Worm (Caenorhabditis elegans) whole organism, dauer: ENCODE results near the gene mog-3.

ENCODE experiments used
- unc-62 ChIP-seq: sonication (generic microtip); optimal IDR thresholded peaks from 2 replicates; lab custom pipeline; 2017; ENCODE audit warnings: missing biosample characterization, missing genetic modification reagents, missing genetic modification characterization

mog-3 gene

DNA sequence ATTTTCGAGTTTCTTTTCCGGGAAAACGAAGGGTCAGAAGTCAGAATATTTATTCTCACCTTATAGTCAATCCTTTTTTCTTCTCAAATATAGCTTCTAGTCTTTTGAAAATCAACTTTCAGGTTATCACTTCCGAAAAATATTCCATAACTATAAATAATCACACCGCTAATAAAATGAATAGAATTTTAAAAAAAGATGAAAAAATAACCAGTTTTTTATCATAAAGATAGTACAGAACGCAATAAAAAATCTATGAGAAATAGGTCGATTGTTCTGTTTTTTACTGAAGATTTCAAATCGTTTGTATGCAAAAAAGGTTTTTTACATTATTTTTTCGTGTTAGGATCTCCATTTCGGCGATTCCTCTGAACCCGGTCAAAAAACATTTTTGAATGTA, 18.2 kb upstream of the mog-3 start:
- no peak for TF ChIP-seq unc-62 (GFP tag; lab: Kevin White, UChicago)

DNA sequence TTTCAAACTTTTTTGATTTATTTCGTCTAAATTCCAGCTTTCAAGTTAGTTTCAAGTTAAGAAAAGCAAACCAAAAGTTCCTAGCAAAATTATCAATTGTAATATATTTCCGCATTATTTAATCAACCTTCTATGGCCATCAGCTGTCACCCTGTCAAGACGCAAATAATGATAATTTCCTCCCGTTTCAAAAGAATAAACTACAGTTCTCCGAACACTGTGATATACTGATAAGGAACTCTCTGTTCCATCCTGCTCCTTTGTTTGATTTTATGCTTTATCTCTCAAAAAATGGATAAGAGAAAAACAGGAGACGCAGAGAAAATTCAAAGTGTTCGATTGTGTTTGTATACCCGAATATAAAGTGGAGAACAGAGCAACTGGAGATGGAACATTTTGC, 17.1 kb upstream of the mog-3 start:
- no peak for TF ChIP-seq unc-62 (GFP tag; lab: Kevin White, UChicago)

DNA sequence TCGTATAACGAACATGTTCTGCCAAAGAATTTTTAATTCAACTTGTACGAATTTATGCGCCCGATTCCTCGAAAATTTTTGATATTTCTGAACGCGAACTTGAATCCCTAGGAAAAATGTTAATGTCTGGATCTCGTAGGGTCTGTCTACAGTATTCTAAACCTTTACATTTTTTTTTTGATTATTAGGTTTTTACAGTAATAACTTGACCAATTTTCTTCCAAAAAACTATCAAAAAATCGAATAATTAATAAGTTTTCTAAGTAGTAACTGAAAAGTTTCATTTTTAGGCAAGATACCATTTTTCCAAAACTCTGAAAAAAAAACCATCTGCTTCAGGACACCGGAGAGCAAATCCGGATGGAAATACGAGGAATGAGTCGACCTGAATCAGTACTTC, 14.1 kb upstream of the mog-3 start:
- TF ChIP-seq unc-62 (GFP tag; lab: Kevin White, UChicago), result no peak

DNA sequence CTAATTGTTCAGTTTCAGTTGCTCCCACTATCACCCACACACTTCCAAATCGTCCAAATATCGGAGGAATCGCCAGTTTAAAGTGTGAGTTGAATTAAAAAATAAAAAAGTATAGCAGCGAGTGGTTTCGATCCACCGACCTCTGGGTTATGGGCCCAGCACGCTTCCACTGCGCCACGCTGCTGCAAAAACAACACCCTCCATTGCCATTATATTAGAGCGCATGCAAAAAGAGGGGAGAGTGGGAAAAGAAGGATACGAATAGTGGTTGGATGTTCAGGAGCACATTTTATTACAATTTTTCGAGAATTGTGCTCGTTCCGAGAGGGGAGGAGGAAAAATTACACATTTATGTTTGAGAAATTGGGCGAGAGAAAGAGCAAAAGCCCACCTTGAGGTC, 13.5 kb upstream of the mog-3 start:
- TF ChIP-seq unc-62 (GFP tag; lab: Kevin White, UChicago), result no peak

DNA sequence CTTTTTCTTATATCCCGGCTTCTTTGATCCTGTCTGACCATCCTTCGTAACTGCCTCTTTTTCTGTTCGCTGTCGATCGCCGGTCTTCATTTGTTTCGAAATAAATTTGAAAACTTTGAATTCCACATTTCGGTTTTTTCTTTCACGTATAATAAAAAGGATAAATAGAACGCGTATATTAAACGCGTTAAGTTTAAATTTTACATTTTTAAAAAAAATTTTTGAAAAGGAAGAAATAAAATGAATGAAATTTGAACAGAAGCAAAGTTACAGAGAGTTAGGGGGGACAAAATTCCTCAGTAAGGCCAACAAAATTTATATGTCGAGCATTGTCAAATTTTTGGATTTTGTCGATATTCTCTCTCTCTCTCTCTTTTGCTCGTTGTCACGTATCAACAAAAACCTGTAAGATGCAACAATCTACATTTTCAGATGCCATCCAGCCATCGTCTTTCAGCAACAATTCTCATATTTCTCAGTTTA, 6.6 kb upstream of the mog-3 start, which contains the start of the genes T15B12.2 and F52C9.5:
Gene T15B12.2, minus strand, starts transcription at position 101 of the 483 bp plus-strand sequence.
Gene F52C9.5, plus strand, starts transcription at position 433 of the 483 bp plus-strand sequence.
- no peak for TF ChIP-seq unc-62 (GFP tag; lab: Kevin White, UChicago)

DNA sequence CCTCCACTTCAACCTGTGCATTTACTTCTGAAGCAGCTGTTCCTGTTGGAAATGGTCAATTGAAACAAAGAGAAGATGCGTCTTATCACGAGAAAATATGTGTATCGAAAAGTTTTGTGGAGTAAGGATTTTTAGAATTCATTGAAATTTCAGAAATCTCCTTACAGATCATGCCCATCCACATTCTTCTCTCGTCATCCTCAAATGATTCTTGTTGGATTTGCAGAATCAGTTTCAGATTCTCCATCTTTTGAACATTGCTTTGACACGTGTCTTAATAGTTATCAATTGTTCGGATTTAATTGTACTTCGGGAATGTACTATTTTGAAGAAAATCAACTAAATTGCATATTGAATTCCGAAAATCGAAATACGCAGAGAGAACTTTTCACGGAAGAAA, 4.4 kb upstream of the mog-3 start:
- no peak for TF ChIP-seq unc-62 (GFP tag; lab: Kevin White, UChicago)

DNA sequence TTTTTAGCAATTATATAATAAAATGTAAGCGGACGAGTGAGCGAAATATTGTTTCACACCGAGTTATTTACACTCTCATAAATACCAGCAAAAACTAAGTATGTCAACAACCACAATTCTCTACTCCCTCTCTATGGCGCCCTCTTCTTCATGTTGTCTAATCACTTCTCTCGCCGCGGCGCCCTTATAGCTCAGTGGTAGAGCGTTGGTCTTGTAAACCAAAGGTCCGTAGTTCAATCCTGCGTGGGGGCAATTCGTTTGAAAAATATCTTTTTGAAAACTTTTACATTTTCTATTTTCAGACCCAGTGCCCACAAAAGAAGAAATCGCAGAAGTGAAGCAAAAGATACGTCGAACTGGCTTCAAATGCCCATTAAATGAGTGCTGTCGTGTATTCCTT, 2.7 kb upstream of the mog-3 start:
- no peak for TF ChIP-seq unc-62 (GFP tag; lab: Kevin White, UChicago)

DNA sequence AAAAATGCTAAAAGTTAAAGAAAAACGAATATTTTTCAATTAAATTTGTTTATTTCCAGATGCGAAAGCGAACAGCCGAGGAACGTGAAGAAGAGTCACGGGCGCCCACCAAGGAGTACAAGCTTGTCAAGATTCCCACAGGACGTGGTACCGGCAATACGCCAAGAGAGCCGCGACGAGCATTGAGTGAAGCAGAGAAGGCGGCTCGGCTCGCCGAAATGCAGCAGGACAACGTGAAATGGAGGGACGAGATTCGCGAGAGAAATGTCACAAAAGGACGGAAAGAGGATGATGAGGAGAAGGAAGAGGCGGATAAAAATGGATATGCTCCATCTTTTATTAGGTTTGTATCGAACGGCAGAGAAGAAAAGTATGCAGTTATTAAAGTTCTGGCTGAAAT, 2.0 kb downstream of the mog-3 start:
- TF ChIP-seq unc-62 (GFP tag; lab: Kevin White, UChicago), result no peak

DNA sequence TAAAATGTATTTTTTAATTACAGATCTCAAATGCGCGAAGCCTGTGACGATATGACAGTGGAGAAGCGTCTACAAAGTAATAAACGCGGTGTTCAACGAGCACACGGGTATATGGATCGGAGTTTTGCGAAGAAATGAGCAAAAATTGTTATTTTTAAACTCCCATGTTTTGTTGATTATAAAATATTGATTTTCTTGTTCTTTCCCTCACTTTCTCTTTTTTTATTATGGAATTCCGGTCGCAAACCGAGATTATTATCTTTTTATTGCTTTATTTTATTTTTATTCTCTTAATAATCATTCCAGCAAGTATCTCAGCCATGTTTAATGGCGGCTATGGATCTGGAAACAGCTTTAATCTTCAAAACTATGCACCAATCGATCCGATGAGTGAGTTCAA, 2.5 kb downstream of the mog-3 start, which contains the start of gene pqe-1:
Gene pqe-1, plus strand, starts transcription at position 301 of the 400 bp plus-strand sequence.
- no peak for TF ChIP-seq unc-62 (GFP tag; lab: Kevin White, UChicago)

DNA sequence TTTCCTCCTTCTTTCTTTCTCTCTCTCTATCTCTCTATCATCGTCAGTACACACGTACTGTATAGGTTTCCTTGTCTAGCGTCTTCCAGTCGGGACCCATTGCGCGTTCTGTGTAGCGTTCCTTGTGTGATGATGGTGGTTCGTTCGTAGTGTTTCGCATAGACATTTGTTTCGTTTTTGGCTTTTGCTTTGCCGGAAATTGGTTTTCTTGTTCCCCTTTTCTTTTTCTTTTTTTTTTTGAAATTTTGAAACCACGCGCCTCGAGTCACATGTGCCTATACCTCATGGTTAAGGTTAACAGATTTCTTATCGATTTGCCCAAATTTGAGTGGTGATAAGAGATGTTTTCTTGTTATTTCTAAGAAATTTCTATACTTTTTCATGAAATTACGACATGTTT, 10.2 kb downstream of the mog-3 start:
- no peak for TF ChIP-seq unc-62 (GFP tag; lab: Kevin White, UChicago)

DNA sequence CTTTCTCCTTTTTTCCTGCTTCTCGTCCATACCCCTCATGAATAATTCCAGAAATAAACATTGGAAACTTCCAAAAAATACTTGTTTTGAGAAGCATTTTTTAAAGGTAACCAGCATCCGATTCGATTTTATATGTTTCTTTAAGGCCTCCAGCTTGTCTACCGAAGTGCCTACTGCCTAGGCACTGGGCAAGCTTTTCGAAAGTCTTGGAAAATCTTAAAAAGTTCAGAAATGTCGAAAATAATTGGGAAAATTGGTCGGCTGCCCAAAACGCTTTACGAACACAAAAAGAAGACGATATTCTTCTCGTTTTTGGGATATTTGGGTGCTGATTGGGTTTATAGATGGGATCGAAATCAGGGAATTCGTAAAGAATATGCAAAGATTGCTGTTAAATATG, 13.3 kb downstream of the mog-3 start, which contains the start of gene F52C9.3:
Gene F52C9.3, plus strand, starts transcription at position 225 of the 400 bp plus-strand sequence.
- TF ChIP-seq unc-62 (GFP tag; lab: Kevin White, UChicago), result no peak

DNA sequence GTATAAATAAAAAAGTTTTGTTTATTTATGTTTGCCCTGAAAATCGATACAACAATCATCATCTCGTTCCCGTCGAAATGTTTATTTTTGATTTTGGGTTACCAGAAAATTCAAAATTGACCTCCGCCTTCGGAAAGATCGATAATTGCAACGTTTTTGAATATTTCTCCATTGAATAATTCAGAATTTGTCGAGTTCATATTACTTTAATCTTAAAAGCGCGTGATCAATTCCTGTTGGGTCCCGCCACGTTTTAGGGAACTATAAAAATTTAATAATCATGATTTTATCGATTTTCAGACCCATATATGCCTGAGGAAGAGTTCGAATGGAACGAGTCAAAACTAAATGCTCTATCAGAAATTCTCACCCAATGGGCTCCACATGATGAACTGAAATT, 17.9 kb downstream of the mog-3 start, which contains the start of gene sorf-2:
Gene sorf-2, plus strand, starts transcription at position 301 of the 400 bp plus-strand sequence.
- TF ChIP-seq unc-62 (GFP tag; lab: Kevin White, UChicago), result no peak

DNA sequence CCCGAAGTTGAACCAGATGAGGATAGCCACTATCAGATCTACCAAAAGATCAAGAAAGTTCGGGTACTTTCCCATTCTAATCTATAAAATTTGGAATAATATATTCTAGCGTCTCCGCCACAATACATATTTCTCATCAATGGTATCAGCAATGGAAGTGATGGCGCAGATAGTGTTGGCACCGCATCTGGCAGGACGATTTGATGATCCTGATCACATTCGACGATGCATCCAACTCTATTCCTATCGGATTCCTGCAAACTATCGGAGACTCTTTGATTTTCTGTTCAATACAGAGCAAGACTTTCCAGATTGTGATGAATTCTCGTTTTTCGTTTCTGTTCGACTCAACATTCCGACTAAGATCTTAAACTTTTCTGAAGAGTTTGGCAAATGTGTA, 21.0 kb downstream of the mog-3 start:
- TF ChIP-seq unc-62 (GFP tag; lab: Kevin White, UChicago), result no peak

DNA sequence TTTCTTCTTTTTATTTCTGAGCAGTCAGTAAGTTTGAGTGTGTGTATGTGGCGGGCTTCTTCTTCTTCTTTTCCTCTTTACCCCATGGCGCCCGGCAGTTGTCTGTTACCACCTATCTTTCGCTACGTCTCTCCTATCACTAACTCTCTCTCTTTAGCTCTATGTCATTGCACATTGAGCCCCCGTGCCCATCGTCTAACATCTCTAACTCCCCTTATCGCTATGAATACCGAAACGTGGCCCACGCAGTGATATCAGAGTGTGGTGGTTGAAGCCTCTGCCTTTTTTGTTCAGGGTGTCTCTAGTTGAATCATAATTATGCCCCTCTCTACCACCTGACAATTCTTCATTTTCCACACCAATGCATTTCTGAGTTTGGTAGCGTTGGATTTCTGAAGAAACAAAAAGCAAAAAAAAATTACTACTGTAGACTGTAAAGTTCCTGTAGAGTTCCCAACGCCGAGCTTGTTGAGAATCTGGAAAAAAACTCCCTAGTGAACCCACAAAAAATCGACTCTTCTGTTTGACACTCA, 26.2 kb downstream of the mog-3 start:
- no peak for TF ChIP-seq unc-62 (GFP tag; lab: Kevin White, UChicago)

DNA sequence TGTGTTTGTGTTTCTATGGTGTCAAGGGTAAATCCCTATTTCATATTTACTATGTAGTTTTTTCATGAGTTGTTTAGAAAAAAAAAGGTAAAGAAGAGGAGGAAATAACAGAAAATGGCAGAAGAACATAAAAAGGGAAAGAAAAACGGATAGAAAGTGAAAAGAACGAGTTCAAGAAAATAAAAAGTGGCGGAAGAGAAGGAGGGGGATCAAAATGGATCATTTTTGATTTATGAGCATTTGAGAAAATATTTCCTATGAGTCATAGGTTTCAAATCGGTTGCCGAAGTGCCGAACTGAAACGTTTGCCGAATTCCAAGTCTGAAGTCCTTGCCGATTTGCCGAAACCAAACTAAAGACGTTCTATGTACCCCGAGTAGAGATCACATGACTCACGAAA, 30.4 kb downstream of the mog-3 start:
- TF ChIP-seq unc-62 (GFP tag; lab: Kevin White, UChicago), result no peak

DNA sequence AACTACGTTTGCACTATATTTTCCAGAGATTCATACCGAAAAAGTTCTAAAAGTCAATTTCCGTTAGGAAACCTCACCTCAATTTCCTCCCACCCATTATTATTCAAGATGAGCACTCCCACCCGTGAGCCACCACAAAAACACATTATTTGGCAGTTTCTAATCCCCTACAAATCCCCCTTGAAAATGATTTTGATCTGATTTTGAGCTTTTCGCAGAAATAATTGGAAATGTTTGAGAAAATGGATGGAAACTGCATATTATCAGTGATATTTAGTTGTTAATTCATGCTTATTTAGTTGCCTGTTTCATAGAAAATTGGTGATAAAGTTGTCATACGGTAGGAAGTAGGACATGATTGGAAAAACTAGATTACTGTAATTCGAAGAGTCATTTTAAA, 32.1 kb downstream of the mog-3 start:
- TF ChIP-seq unc-62 (GFP tag; lab: Kevin White, UChicago), result no peak

DNA sequence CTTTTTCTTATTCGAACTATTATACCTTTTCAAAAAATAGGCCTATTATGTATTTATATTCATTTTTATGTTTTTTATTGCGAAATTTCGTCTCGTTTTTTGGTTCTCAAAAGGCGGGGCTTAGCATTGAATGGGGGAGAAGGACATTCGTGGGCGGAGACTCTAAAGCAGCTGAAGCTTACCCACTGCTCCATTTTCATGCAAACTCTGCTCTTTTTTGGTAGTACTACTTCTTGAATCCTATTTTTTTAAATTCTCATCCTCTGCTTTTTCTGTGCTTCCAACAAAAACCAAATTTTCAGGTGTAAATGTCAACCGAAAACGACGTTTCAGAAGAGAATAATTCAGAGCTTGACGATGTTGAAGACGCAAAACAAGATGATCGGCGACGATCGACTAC, 33.0 kb downstream of the mog-3 start, which contains the start of gene ZK121.2:
Gene ZK121.2, plus strand, starts transcription at position 301 of the 400 bp plus-strand sequence.
- TF ChIP-seq unc-62 (GFP tag; lab: Kevin White, UChicago), result no peak
